Worm (Caenorhabditis elegans): ENCODE measurements around the gene pph-4.1.
A peak's percentile ranks its signal among the peaks of the same experiment; 100 is the strongest.

pph-4.1 gene

ce11 chrIII:12372080-12373065, 21.2 kb upstream of the pph-4.1 start:
- TF ChIP-seq flt-1 (GFP tag; IDR thresholded peaks at IDR 0.05): no peak
- no peak for TF ChIP-seq ztf-29 (GFP tag; IDR thresholded peaks at IDR 0.05)
- no peak for TF ChIP-seq med-1 (GFP tag; optimal IDR thresholded peaks at IDR 0.05; ENCODE audit: insufficient read depth)
- TF ChIP-seq ztf-23 (GFP tag; IDR thresholded peaks at IDR 0.05): no peak
- no peak for TF ChIP-seq klf-2 (GFP tag; conservative IDR thresholded peaks at IDR 0.05)
- no peak for TF ChIP-seq T22C8.4 (GFP tag; IDR thresholded peaks at IDR 0.05)
- TF ChIP-seq ref-1 (GFP tag; conservative IDR thresholded peaks at IDR 0.05): no peak
- no peak for TF ChIP-seq cog-1 (tag; optimal IDR thresholded peaks at IDR 0.05)
- no peak for TF ChIP-seq tab-1 (GFP tag; IDR thresholded peaks at IDR 0.05)

- TF ChIP-seq ztf-29 (GFP tag; IDR thresholded peaks at IDR 0.05) (no peak), med-1 (GFP tag; optimal IDR thresholded peaks at IDR 0.05; ENCODE audit: insufficient read depth) (no peak), tab-1 (GFP tag; IDR thresholded peaks at IDR 0.05) (no peak), ztf-23 (GFP tag; IDR thresholded peaks at IDR 0.05) (no peak), cog-1 (tag; optimal IDR thresholded peaks at IDR 0.05) (no peak), T22C8.4 (GFP tag; IDR thresholded peaks at IDR 0.05) (no peak), flt-1 (GFP tag; IDR thresholded peaks at IDR 0.05) (no peak), klf-2 (GFP tag; conservative IDR thresholded peaks at IDR 0.05) (no peak), ref-1 (GFP tag; conservative IDR thresholded peaks at IDR 0.05) (no peak)
Measured at ce11 chrIII:12370011-12370506, 18.9 kb upstream of the pph-4.1 start, which contains the start of gene rpt-6. TSS of gene rpt-6 (plus strand) at chrIII:12370456.

- TF ChIP-seq ref-1 (GFP tag; conservative IDR thresholded peaks at IDR 0.05) (no peak), ztf-23 (GFP tag; IDR thresholded peaks at IDR 0.05) (peak; percentile 50; the same call in 1 of the 2 replicates), cog-1 (tag; optimal IDR thresholded peaks at IDR 0.05) (no peak), ztf-29 (GFP tag; IDR thresholded peaks at IDR 0.05) (no peak)
Measured at ce11 chrIII:12369476-12369875, 18.3 kb upstream of the pph-4.1 start.

- TF ChIP-seq T22C8.4 (GFP tag; IDR thresholded peaks at IDR 0.05) (0 out of 2 replicates have a peak, but pooled peaks have one; percentile 37), ztf-23 (GFP tag; IDR thresholded peaks at IDR 0.05) (no peak; the same call in 1 of the 2 replicates), ztf-29 (GFP tag; IDR thresholded peaks at IDR 0.05) (peak; percentile 17; the same call in 1 of the 2 replicates), tab-1 (GFP tag; IDR thresholded peaks at IDR 0.05) (peak; percentile 37; the same call in 1 of the 2 replicates), med-1 (GFP tag; optimal IDR thresholded peaks at IDR 0.05; ENCODE audit: insufficient read depth) (no peak), ref-1 (GFP tag; conservative IDR thresholded peaks at IDR 0.05) (no peak), cog-1 (tag; optimal IDR thresholded peaks at IDR 0.05) (no peak), flt-1 (GFP tag; IDR thresholded peaks at IDR 0.05) (peak; percentile 34; the same call in 1 of the 2 replicates)
Measured at ce11 chrIII:12368462-12369306, 17.5 kb upstream of the pph-4.1 start, which contains the start of gene his-72. TSS of gene his-72 (minus strand) at chrIII:12369050.

ce11 chrIII:12367891-12368290, 16.8 kb upstream of the pph-4.1 start:
- peak; percentile 6; the same call in 1 of the 2 replicates for TF ChIP-seq T22C8.4 (GFP tag; IDR thresholded peaks at IDR 0.05)
- TF ChIP-seq ref-1 (GFP tag; conservative IDR thresholded peaks at IDR 0.05): no peak
- 0 out of 2 replicates have a peak, but pooled peaks have one; percentile 15 for TF ChIP-seq klf-2 (GFP tag; conservative IDR thresholded peaks at IDR 0.05)

ce11 chrIII:12366989-12367557, 15.9 kb upstream of the pph-4.1 start, which contains the start of gene Y75B8A.33:
TSS of gene Y75B8A.33 (minus strand) at chrIII:12367373.
- TF ChIP-seq ref-1 (GFP tag; conservative IDR thresholded peaks at IDR 0.05) (no peak), flt-1 (GFP tag; IDR thresholded peaks at IDR 0.05) (peak; percentile 66; the same call in 1 of the 2 replicates), ztf-23 (GFP tag; IDR thresholded peaks at IDR 0.05) (no peak)

ce11 chrIII:12359265-12359664, 8.1 kb upstream of the pph-4.1 start, which contains the start of gene Y75B8A.34:
TSS of gene Y75B8A.34 (plus strand) at chrIII:12359565.
- no peak for TF ChIP-seq T22C8.4 (GFP tag; IDR thresholded peaks at IDR 0.05)
- no peak for TF ChIP-seq klf-2 (GFP tag; conservative IDR thresholded peaks at IDR 0.05)
- TF ChIP-seq ref-1 (GFP tag; conservative IDR thresholded peaks at IDR 0.05): no peak
- no peak for TF ChIP-seq ztf-23 (GFP tag; IDR thresholded peaks at IDR 0.05)
- TF ChIP-seq ztf-29 (GFP tag; IDR thresholded peaks at IDR 0.05): no peak
- no peak for TF ChIP-seq flt-1 (GFP tag; IDR thresholded peaks at IDR 0.05)
- no peak for TF ChIP-seq med-1 (GFP tag; optimal IDR thresholded peaks at IDR 0.05; ENCODE audit: insufficient read depth)
- TF ChIP-seq cog-1 (tag; optimal IDR thresholded peaks at IDR 0.05): no peak
- no peak for TF ChIP-seq tab-1 (GFP tag; IDR thresholded peaks at IDR 0.05)

- TF ChIP-seq cog-1 (tag; optimal IDR thresholded peaks at IDR 0.05) (no peak), T22C8.4 (GFP tag; IDR thresholded peaks at IDR 0.05) (no peak), ztf-23 (GFP tag; IDR thresholded peaks at IDR 0.05) (no peak), ztf-29 (GFP tag; IDR thresholded peaks at IDR 0.05) (no peak), klf-2 (GFP tag; conservative IDR thresholded peaks at IDR 0.05) (no peak), ref-1 (GFP tag; conservative IDR thresholded peaks at IDR 0.05) (no peak), flt-1 (GFP tag; IDR thresholded peaks at IDR 0.05) (no peak), med-1 (GFP tag; optimal IDR thresholded peaks at IDR 0.05; ENCODE audit: insufficient read depth) (no peak), tab-1 (GFP tag; IDR thresholded peaks at IDR 0.05) (no peak)
Measured at ce11 chrIII:12358461-12358860, 7.3 kb upstream of the pph-4.1 start, which contains the start of gene Y75B8A.32. TSS of gene Y75B8A.32 (minus strand) at chrIII:12358561.

All from whole organism, midembryonic.